Worm (Caenorhabditis elegans): ENCODE data around the gene gfi-1.

The gfi-1 gene

DNA sequence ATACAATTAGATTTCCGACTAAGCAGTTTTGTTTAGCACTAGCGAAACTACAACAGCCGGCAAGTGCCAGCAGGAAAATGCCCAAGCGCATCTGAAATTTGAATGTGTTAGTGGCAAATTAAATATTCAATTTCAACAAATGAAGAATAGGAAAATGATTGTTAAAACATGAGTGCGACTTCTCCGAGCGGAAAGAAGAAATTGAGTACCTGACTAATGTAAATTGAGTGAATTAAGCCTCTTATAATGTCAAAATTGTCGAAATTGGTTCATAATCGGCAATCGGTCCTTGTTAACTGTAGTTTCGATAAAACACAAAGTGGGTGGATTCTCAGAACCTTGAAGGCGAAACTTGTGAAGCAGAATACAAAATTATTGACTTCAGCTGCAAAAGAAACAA lies at the start of gene gfi-1:
Gene gfi-1 (minus strand): TSS at position 101 of the 400 bp plus-strand sequence.
- TF ChIP-seq eyg-1 (tag; optimal IDR thresholded peaks at IDR 0.05) (no peak), ceh-6 (GFP tag; optimal IDR thresholded peaks at IDR 0.05) (no peak), nfya-1 (tag; optimal IDR thresholded peaks at IDR 0.05) (no peak), ref-2 (tag; optimal IDR thresholded peaks at IDR 0.05) (no peak), sox-2 (GFP tag; IDR thresholded peaks at IDR 0.05) (no peak), hlh-13 (GFP tag; optimal IDR thresholded peaks at IDR 0.05) (no peak), npax-4 (tag; optimal IDR thresholded peaks at IDR 0.05) (no peak), rnt-1 (tag; optimal IDR thresholded peaks at IDR 0.05) (no peak), mec-3 (tag; optimal IDR thresholded peaks at IDR 0.05; ENCODE audit: borderline replicate concordance) (no peak), ceh-48 (tag; optimal IDR thresholded peaks at IDR 0.05) (no peak), Y22D7AL.16 (tag; optimal IDR thresholded peaks at IDR 0.05) (no peak), ceh-22 (tag; optimal IDR thresholded peaks at IDR 0.05) (no peak), ama-1 (optimal IDR thresholded peaks at IDR 0.05) (no peak), hlh-6 (tag; optimal IDR thresholded peaks at IDR 0.05) (no peak), che-1 (tag; optimal IDR thresholded peaks at IDR 0.05) (no peak), hlh-15 (tag; optimal IDR thresholded peaks at IDR 0.05) (no peak), dve-1 (tag; optimal IDR thresholded peaks at IDR 0.05) (no peak), tbx-2 (tag; optimal IDR thresholded peaks at IDR 0.05) (no peak)

DNA sequence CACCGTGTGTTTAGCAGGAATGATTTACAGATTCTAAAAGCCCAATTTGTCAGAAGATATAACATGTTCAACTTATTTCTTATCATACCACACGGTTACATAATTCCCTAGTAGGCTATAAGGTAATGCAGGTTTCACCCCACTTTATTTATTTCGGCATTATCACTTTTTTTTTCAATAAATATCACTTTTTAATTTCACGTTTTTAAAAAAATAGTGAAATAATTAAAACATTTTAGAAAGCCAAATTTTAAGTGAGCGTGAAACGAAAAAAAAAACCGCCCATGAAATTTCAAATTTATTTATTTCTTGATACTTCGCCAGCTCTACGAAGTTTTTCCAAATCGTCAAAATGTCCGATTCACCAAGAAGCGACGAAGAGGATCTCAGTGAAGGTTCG lies 48.6 kb upstream of the gfi-1 start, which contains the start of gene fbxa-196:
Gene fbxa-196 (plus strand): TSS at position 301 of the 400 bp plus-strand sequence.
- TF ChIP-seq syd-9 (tag; optimal IDR thresholded peaks at IDR 0.05) = no peak
- no peak for TF ChIP-seq pha-2 (tag; optimal IDR thresholded peaks at IDR 0.05)
- no peak for TF ChIP-seq madf-2 (tag; optimal IDR thresholded peaks at IDR 0.05)
- TF ChIP-seq unc-86 (tag; optimal IDR thresholded peaks at IDR 0.05) = no peak
- no peak for TF ChIP-seq tbx-2 (tag; optimal IDR thresholded peaks at IDR 0.05)
- no peak for TF ChIP-seq nhr-11 (tag; optimal IDR thresholded peaks at IDR 0.05)
- no peak for TF ChIP-seq mec-3 (tag; optimal IDR thresholded peaks at IDR 0.05; ENCODE audit: borderline replicate concordance)
- TF ChIP-seq elt-4 (tag; optimal IDR thresholded peaks at IDR 0.05) = no peak
- no peak for TF ChIP-seq ceh-9 (tag; optimal IDR thresholded peaks at IDR 0.05)
- no peak for TF ChIP-seq C38D4.7 (GFP tag; optimal IDR thresholded peaks at IDR 0.05)
- no peak for TF ChIP-seq pqm-1 (tag; optimal IDR thresholded peaks at IDR 0.05)
- TF ChIP-seq tbx-7 (tag; optimal IDR thresholded peaks at IDR 0.05) = no peak

DNA sequence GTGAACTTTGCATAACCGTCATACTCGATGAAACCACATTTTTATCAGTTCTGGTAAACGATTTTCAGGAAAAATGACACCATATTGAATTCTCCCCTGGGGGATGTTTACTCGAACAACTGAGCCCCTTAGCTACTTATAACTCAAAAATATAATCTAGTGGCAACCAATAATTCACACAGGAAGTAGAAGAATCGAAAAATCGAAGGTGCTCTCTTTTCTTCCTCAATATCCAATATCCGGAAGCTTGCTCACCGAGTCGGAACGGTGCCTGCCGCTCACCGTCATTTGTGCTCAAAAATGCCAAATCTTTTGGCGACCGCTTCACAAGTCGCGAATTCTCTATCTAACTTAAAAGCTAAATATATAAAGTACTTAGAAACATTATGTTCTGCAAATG lies 42.3 kb upstream of the gfi-1 start, which contains the start of gene T05H4.3:
Gene T05H4.3 (plus strand): TSS at position 301 of the 400 bp plus-strand sequence.
- no peak for TF ChIP-seq ceh-24 (tag; optimal IDR thresholded peaks at IDR 0.05)
- TF ChIP-seq unc-42 (tag; optimal IDR thresholded peaks at IDR 0.05) = no peak
- no peak for TF ChIP-seq ceh-48 (tag; optimal IDR thresholded peaks at IDR 0.05)
- TF ChIP-seq sox-4 (tag; optimal IDR thresholded peaks at IDR 0.05) = no peak
- TF ChIP-seq pha-2 (tag; optimal IDR thresholded peaks at IDR 0.05) = no peak
- no peak for TF ChIP-seq pag-3 (tag; optimal IDR thresholded peaks at IDR 0.05; ENCODE audit: borderline replicate concordance)
- TF ChIP-seq ets-4 (tag; optimal IDR thresholded peaks at IDR 0.05) = no peak
- no peak for TF ChIP-seq ztf-16 (tag; optimal IDR thresholded peaks at IDR 0.05)
- TF ChIP-seq hlh-8 (tag; optimal IDR thresholded peaks at IDR 0.05) = no peak
- TF ChIP-seq dve-1 (tag; optimal IDR thresholded peaks at IDR 0.05) = no peak
- TF ChIP-seq tbx-7 (tag; optimal IDR thresholded peaks at IDR 0.05) = no peak
- TF ChIP-seq hlh-6 (tag; optimal IDR thresholded peaks at IDR 0.05) = no peak
- no peak for TF ChIP-seq ref-2 (tag; optimal IDR thresholded peaks at IDR 0.05)
- TF ChIP-seq sdc-2 (tag; optimal IDR thresholded peaks at IDR 0.05) = no peak
- TF ChIP-seq ceh-30 (tag; optimal IDR thresholded peaks at IDR 0.05) = no peak

DNA sequence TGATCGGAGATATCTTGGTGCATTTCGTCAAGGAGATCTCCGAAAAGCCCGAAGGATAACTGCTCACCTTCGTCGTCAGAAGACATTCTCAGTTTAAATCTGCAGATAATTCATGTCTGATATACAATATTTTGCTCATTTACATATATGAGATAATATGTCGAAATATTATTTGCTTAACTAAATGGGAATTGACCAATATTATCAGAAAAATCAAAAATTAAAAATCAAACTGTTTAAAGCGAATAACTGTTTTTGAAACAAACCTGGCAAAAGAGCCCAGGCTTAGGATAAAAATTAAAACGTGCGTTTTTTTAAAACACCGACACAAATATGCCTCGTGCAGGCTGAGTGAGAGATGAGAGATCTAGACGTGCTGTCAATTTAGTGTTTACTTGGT lies 41.9 kb upstream of the gfi-1 start, which contains the start of gene T05H4.15:
Gene T05H4.15 (minus strand): TSS at position 101 of the 400 bp plus-strand sequence.
- TF ChIP-seq nhr-232 (tag; optimal IDR thresholded peaks at IDR 0.05) (no peak), unc-86 (tag; optimal IDR thresholded peaks at IDR 0.05) (no peak), pha-2 (tag; optimal IDR thresholded peaks at IDR 0.05) (no peak), madf-2 (tag; optimal IDR thresholded peaks at IDR 0.05) (no peak), C38D4.7 (GFP tag; optimal IDR thresholded peaks at IDR 0.05) (no peak), ceh-24 (tag; optimal IDR thresholded peaks at IDR 0.05) (no peak), odd-2 (tag; optimal IDR thresholded peaks at IDR 0.05) (no peak), mec-3 (tag; optimal IDR thresholded peaks at IDR 0.05; ENCODE audit: borderline replicate concordance) (no peak)

Measured in whole organism, late embryonic.